Worm (Caenorhabditis elegans) whole organism, dauer: ENCODE data around the gene C18B10.6.

Experiments used
- unc-62 ChIP-seq: sonication (generic microtip); optimal IDR thresholded peaks from 2 replicates; lab custom pipeline; 2017; ENCODE audit warnings: missing biosample characterization, missing genetic modification reagents, missing genetic modification characterization

The C18B10.6 gene

ce11 chrV:7495189-7495588 lies 14.3 kb upstream of the C18B10.6 start, which contains the start of gene srbc-11:
Gene srbc-11, minus strand, starts transcription at chrV:7495289.
- TF ChIP-seq unc-62 (GFP tag; lab: Kevin White, UChicago) = no peak

- no peak for TF ChIP-seq unc-62 (GFP tag; lab: Kevin White, UChicago)
Measured at ce11 chrV:7492924-7493323, 12.1 kb upstream of the C18B10.6 start, which contains the start of gene srbc-10. Gene srbc-10, minus strand, starts transcription at chrV:7493024.

ce11 chrV:7490340-7490739 lies 9.5 kb upstream of the C18B10.6 start, which contains the start of gene srbc-9:
Gene srbc-9, minus strand, starts transcription at chrV:7490440.
- TF ChIP-seq unc-62 (GFP tag; lab: Kevin White, UChicago) = no peak

- no peak for TF ChIP-seq unc-62 (GFP tag; lab: Kevin White, UChicago)
Measured at ce11 chrV:7487518-7487917, 6.7 kb upstream of the C18B10.6 start, which contains the start of gene srbc-7. Gene srbc-7, minus strand, starts transcription at chrV:7487618.

- TF ChIP-seq unc-62 (GFP tag; lab: Kevin White, UChicago) = no peak
Measured at ce11 chrV:7485000-7485399, 4.2 kb upstream of the C18B10.6 start, which contains the start of gene srbc-8. Gene srbc-8, minus strand, starts transcription at chrV:7485100.

ce11 chrV:7478404-7478803 lies 2.4 kb downstream of the C18B10.6 start, which contains the start of gene str-190:
Gene str-190, minus strand, starts transcription at chrV:7478504.
- no peak for TF ChIP-seq unc-62 (GFP tag; lab: Kevin White, UChicago)

- no peak for TF ChIP-seq unc-62 (GFP tag; lab: Kevin White, UChicago)
Measured at ce11 chrV:7476766-7477165, 4.1 kb downstream of the C18B10.6 start, which contains the start of gene srh-125. Gene srh-125, minus strand, starts transcription at chrV:7476866.

ce11 chrV:7472815-7473214 lies 8.0 kb downstream of the C18B10.6 start, which contains the start of gene str-28:
Gene str-28, minus strand, starts transcription at chrV:7472915.
- TF ChIP-seq unc-62 (GFP tag; lab: Kevin White, UChicago) = no peak

ce11 chrV:7465509-7465908 lies 15.3 kb downstream of the C18B10.6 start, which contains the start of gene F25E5.1:
Gene F25E5.1, plus strand, starts transcription at chrV:7465884.
- no peak for TF ChIP-seq unc-62 (GFP tag; lab: Kevin White, UChicago)

- no peak for TF ChIP-seq unc-62 (GFP tag; lab: Kevin White, UChicago)
Measured at ce11 chrV:7464696-7465095, 16.2 kb downstream of the C18B10.6 start, which contains the start of gene srh-89. Gene srh-89, minus strand, starts transcription at chrV:7464796.

- no peak for TF ChIP-seq unc-62 (GFP tag; lab: Kevin White, UChicago)
Measured at ce11 chrV:7460898-7461297, 20.0 kb downstream of the C18B10.6 start, which contains the start of gene srh-92. Gene srh-92, minus strand, starts transcription at chrV:7460998.

- TF ChIP-seq unc-62 (GFP tag; lab: Kevin White, UChicago) = no peak
Measured at ce11 chrV:7455008-7455407, 25.8 kb downstream of the C18B10.6 start, which contains the start of gene F25E5.2. Gene F25E5.2, plus strand, starts transcription at chrV:7455308.

ce11 chrV:7454236-7454635 lies 26.6 kb downstream of the C18B10.6 start, which contains the start of gene try-8:
Gene try-8, minus strand, starts transcription at chrV:7454336.
- no peak for TF ChIP-seq unc-62 (GFP tag; lab: Kevin White, UChicago)

ce11 chrV:7451421-7451820 lies 29.4 kb downstream of the C18B10.6 start, which contains the start of gene try-11:
Gene try-11, plus strand, starts transcription at chrV:7451721.
- TF ChIP-seq unc-62 (GFP tag; lab: Kevin White, UChicago) = no peak

ce11 chrV:7449303-7449827 lies 31.5 kb downstream of the C18B10.6 start, which contains the start of gene try-12:
Gene try-12, plus strand, starts transcription at chrV:7449353.
- TF ChIP-seq unc-62 (GFP tag; lab: Kevin White, UChicago) = no peak

ce11 chrV:7446965-7447364 lies 33.9 kb downstream of the C18B10.6 start, which contains the start of gene F25E5.5:
Gene F25E5.5, plus strand, starts transcription at chrV:7447265.
- no peak for TF ChIP-seq unc-62 (GFP tag; lab: Kevin White, UChicago)
